Fruit fly (Drosophila melanogaster) whole organism, embryonic: Measurements from ENCODE around the gene Lipt2.

ENCODE experiments used
- ATbp ChIP-seq: fragments of 200-800 bp; sonication (Bioruptor generic); optimal IDR thresholded peaks from 2 replicates; lab custom pipeline; 2017; ENCODE audit warnings: missing biosample characterization, mild to moderate bottlenecking, missing genetic modification characterization, missing genetic modification reagents
- Ada2b ChIP-seq: fragments of 200-800 bp; sonication (Bioruptor generic); IDR thresholded peaks from 2 replicates; pipeline ENCODE4 v1.3.6; 2022; ENCODE audit warnings: missing biosample characterization, missing genetic modification characterization
- Awh ChIP-seq: fragments of 200-800 bp; sonication (Bioruptor generic); IDR thresholded peaks from 2 replicates; pipeline ENCODE4, ENCODE4 v1.3.6; 2022; ENCODE audit warnings: missing biosample characterization, missing genetic modification characterization
- B-H2 ChIP-seq: fragments of 200-800 bp; sonication (Bioruptor generic); optimal IDR thresholded peaks from 2 replicates; lab custom pipeline; 2018; ENCODE audit warnings: missing biosample characterization, mild to moderate bottlenecking, missing genetic modification characterization
- CG1024 ChIP-seq: fragments of 200-800 bp; sonication (Bioruptor generic); IDR thresholded peaks from 2 replicates; pipeline ENCODE4 v1.3.6; 2022; ENCODE audit warnings: missing biosample characterization, missing genetic modification characterization
- CG14667 ChIP-seq: fragments of 200-800 bp; sonication (Bioruptor generic); IDR thresholded peaks from 2 replicates; pipeline ENCODE4 v1.3.6; 2022; ENCODE audit warnings: missing biosample characterization, missing genetic modification characterization
- CG14965 ChIP-seq: fragments of 200-800 bp; sonication (Bioruptor generic); optimal IDR thresholded peaks from 2 replicates; lab custom pipeline; 2016; ENCODE audit warnings: missing biosample characterization, missing genetic modification characterization, borderline replicate concordance
- CG1529 ChIP-seq: fragments of 200-800 bp; sonication (Bioruptor generic); optimal IDR thresholded peaks from 3 replicates; lab custom pipeline; 2018; ENCODE audit warnings: missing biosample characterization, missing genetic modification characterization
- CG34224 ChIP-seq: fragments of 200-800 bp; sonication (Bioruptor generic); IDR thresholded peaks from 3 replicates; pipeline ENCODE4 v1.3.6; 2022; ENCODE audit warnings: missing biosample characterization, missing genetic modification characterization; ENCODE audit not compliant: partially characterized antibody
- CG4730 ChIP-seq: fragments of 200-800 bp; sonication (Bioruptor generic); IDR thresholded peaks from 2 replicates; pipeline ENCODE4 v1.3.6; 2022; ENCODE audit warnings: missing biosample characterization, missing genetic modification characterization
- CG4820 ChIP-seq: fragments of 200-800 bp; sonication (Bioruptor generic); optimal IDR thresholded peaks from 3 replicates; lab custom pipeline; 2016; ENCODE audit warnings: missing biosample characterization, missing genetic modification characterization
- CG7372 ChIP-seq: fragments of 200-800 bp; sonication (Bioruptor generic); IDR thresholded peaks from 2 replicates; pipeline ENCODE4 v1.3.6; 2022; ENCODE audit warnings: missing biosample characterization, missing genetic modification characterization
- CG8388 ChIP-seq: fragments of 200-800 bp; sonication (Bioruptor generic); optimal IDR thresholded peaks from 2 replicates; lab custom pipeline; 2019; ENCODE audit warnings: missing biosample characterization, mild to moderate bottlenecking, missing genetic modification characterization, moderate library complexity
- CG8478 ChIP-seq: fragments of >200 bp; optimal IDR thresholded peaks from 2 replicates; lab custom pipeline; 2018
- Dll ChIP-seq: fragments of 200-800 bp; sonication (Bioruptor generic); IDR thresholded peaks from 4 replicates; pipeline ENCODE4 v1.3.6; 2022; ENCODE audit warnings: missing biosample characterization, missing genetic modification characterization; ENCODE audit not compliant: partially characterized antibody
- Ets65A ChIP-seq: fragments of 200-800 bp; sonication (Bioruptor generic); peaks from one replicate; lab custom pipeline; 2016; ENCODE audit warnings: missing biosample characterization, missing genetic modification characterization
- Hand ChIP-seq: fragments of 200-800 bp; sonication (Bioruptor generic); optimal IDR thresholded peaks from 2 replicates; lab custom pipeline; 2017; ENCODE audit warnings: mild to moderate bottlenecking, missing biosample characterization, missing genetic modification reagents, missing genetic modification characterization
- Mad ChIP-seq: fragments of 200-800 bp; sonication (Bioruptor generic); optimal IDR thresholded peaks from 2 replicates; lab custom pipeline; 2016; ENCODE audit warnings: missing biosample characterization, missing genetic modification characterization
- Max ChIP-seq: fragments of 200-800 bp; sonication (Bioruptor generic); optimal IDR thresholded peaks from 2 replicates; lab custom pipeline; 2016; ENCODE audit warnings: missing biosample characterization, mild to moderate bottlenecking, missing genetic modification characterization
- NFAT ChIP-seq: fragments of 200-800 bp; sonication (Bioruptor generic); IDR thresholded peaks from 2 replicates; pipeline ENCODE4 v1.3.6; 2022; ENCODE audit warnings: missing biosample characterization, missing genetic modification characterization
- Neu2 ChIP-seq: fragments of 200-800 bp; sonication (Bioruptor generic); optimal IDR thresholded peaks from 3 replicates; lab custom pipeline; 2016; ENCODE audit warnings: missing biosample characterization, missing genetic modification characterization, borderline replicate concordance
- Side ChIP-seq: fragments of 200-800 bp; sonication (Bioruptor generic); optimal IDR thresholded peaks from 2 replicates; lab custom pipeline; 2016; ENCODE audit warnings: missing biosample characterization, missing genetic modification characterization
- Sin3A ChIP-seq: fragments of >200 bp; optimal IDR thresholded peaks from 2 replicates; lab custom pipeline; 2018
- Sry-β ChIP-seq: fragments of 200-800 bp; sonication (Bioruptor generic); optimal IDR thresholded peaks from 2 replicates; lab custom pipeline; 2018; ENCODE audit warnings: missing biosample characterization, mild to moderate bottlenecking, missing genetic modification characterization, moderate library complexity
- TFAM ChIP-seq: fragments of 200-800 bp; sonication (Bioruptor generic); optimal IDR thresholded peaks from 2 replicates; lab custom pipeline; 2017; ENCODE audit warnings: missing biosample characterization, missing genetic modification characterization, inconsistent platforms
- amos ChIP-seq: fragments of 200-800 bp; sonication (Bioruptor generic); IDR thresholded peaks from 2 replicates; pipeline ENCODE4 v1.3.6; 2022; ENCODE audit warnings: missing biosample characterization, missing genetic modification characterization; ENCODE audit not compliant: partially characterized antibody
- ara ChIP-seq: fragments of 200-800 bp; sonication (Bioruptor generic); IDR thresholded peaks from 2 replicates; pipeline ENCODE4 v1.3.6; 2022; ENCODE audit warnings: missing biosample characterization, missing genetic modification characterization
- br ChIP-seq: fragments of >200 bp; optimal IDR thresholded peaks from 2 replicates; lab custom pipeline; 2017
- cg ChIP-seq: fragments of 200-800 bp; sonication (Bioruptor generic); optimal IDR thresholded peaks from 3 replicates; lab custom pipeline; 2019; ENCODE audit warnings: missing biosample characterization, mild to moderate bottlenecking, missing genetic modification characterization, moderate library complexity
- ci ChIP-seq: fragments of 200-800 bp; sonication (Bioruptor generic); IDR thresholded peaks from 3 replicates; pipeline ENCODE4 v1.3.6; 2022; ENCODE audit warnings: missing biosample characterization, missing genetic modification characterization
- dati ChIP-seq: fragments of 200-800 bp; sonication (Bioruptor generic); IDR thresholded peaks from 2 replicates; pipeline ENCODE4 v1.3.6; 2022; ENCODE audit warnings: missing biosample characterization, missing genetic modification characterization
- fd64A ChIP-seq: fragments of 200-800 bp; sonication (Bioruptor generic); optimal IDR thresholded peaks from 3 replicates; lab custom pipeline; 2018; ENCODE audit warnings: missing biosample characterization, mild to moderate bottlenecking, missing genetic modification characterization
- gfzf ChIP-seq: fragments of 200-800 bp; sonication (Bioruptor generic); optimal IDR thresholded peaks from 2 replicates; lab custom pipeline; 2016; ENCODE audit warnings: missing biosample characterization, mild to moderate bottlenecking, missing genetic modification characterization, moderate library complexity
- grn ChIP-seq: fragments of 200-800 bp; sonication (Bioruptor generic); optimal IDR thresholded peaks from 3 replicates; lab custom pipeline; 2017; ENCODE audit warnings: missing biosample characterization, missing genetic modification characterization
- ind ChIP-seq: fragments of 200-800 bp; sonication (Bioruptor generic); optimal IDR thresholded peaks from 3 replicates; lab custom pipeline; 2016; ENCODE audit warnings: missing biosample characterization, missing genetic modification characterization
- inv ChIP-seq: fragments of 200-800 bp; sonication (Bioruptor generic); IDR thresholded peaks from 2 replicates; pipeline ENCODE4 v1.3.6; 2022; ENCODE audit warnings: missing biosample characterization, missing genetic modification characterization; ENCODE audit not compliant: partially characterized antibody
- klu ChIP-seq: fragments of 200-800 bp; sonication (Bioruptor generic); IDR thresholded peaks from 2 replicates; pipeline ENCODE4 v1.3.6; 2022; ENCODE audit warnings: missing biosample characterization, missing genetic modification characterization
- mld ChIP-seq: fragments of 200-800 bp; sonication (Bioruptor generic); IDR thresholded peaks from 3 replicates; pipeline ENCODE4 v1.3.6; 2022; ENCODE audit warnings: missing biosample characterization, missing genetic modification characterization; ENCODE audit not compliant: partially characterized antibody
- odd ChIP-seq: fragments of 200-800 bp; sonication (Bioruptor generic); optimal IDR thresholded peaks from 2 replicates; lab custom pipeline; 2017; ENCODE audit warnings: missing biosample characterization, mild to moderate bottlenecking, missing genetic modification characterization
- pfk ChIP-seq: fragments of 200-800 bp; sonication (Bioruptor generic); optimal IDR thresholded peaks from 2 replicates; lab custom pipeline; 2018; ENCODE audit warnings: missing biosample characterization, mild to moderate bottlenecking, missing genetic modification characterization, moderate library complexity
- prd ChIP-seq, 3 experiments: fragments of >200 bp in 2 of 3; fragments of 200-800 bp in 1 of 3; sonication (Bioruptor generic) in 1 of 3; optimal IDR thresholded peaks in 2 of 3; IDR thresholded peaks in 1 of 3; 2 replicates in 2 of 3; 3 replicates in 1 of 3; pipeline versions ENCODE4 v1.3.6 to Lab custom; 2017 to 2022; ENCODE audit warnings: missing biosample characterization in 1 of 3, missing genetic modification characterization in 1 of 3
- sd ChIP-seq: fragments of 200-800 bp; sonication (Bioruptor generic); optimal IDR thresholded peaks from 3 replicates; lab custom pipeline; 2018; ENCODE audit warnings: missing biosample characterization, mild to moderate bottlenecking, missing genetic modification characterization, moderate library complexity
- slbo ChIP-seq: fragments of 200-800 bp; sonication (Bioruptor generic); IDR thresholded peaks from 2 replicates; pipeline ENCODE4 v1.3.6; 2022; ENCODE audit warnings: missing biosample characterization, missing genetic modification characterization
- sqz ChIP-seq: fragments of 200-800 bp; sonication (Bioruptor generic); optimal IDR thresholded peaks from 3 replicates; lab custom pipeline; 2018; ENCODE audit warnings: missing biosample characterization, mild to moderate bottlenecking, missing genetic modification characterization
- tap ChIP-seq: fragments of 200-800 bp; optimal IDR thresholded peaks from 3 replicates; lab custom pipeline; 2019; ENCODE audit warnings: missing biosample characterization, mild to moderate bottlenecking, missing genetic modification characterization, moderate library complexity
- tx ChIP-seq: fragments of 200-800 bp; sonication (Bioruptor generic); optimal IDR thresholded peaks from 2 replicates; lab custom pipeline; 2016; ENCODE audit warnings: missing biosample characterization, missing genetic modification characterization
- unc-4 ChIP-seq: fragments of 200-800 bp; sonication (Bioruptor generic); IDR thresholded peaks from 2 replicates; pipeline ENCODE4 v1.3.6; 2022; ENCODE audit warnings: missing biosample characterization, missing genetic modification characterization; ENCODE audit not compliant: partially characterized antibody
- zf30C ChIP-seq: fragments of 200-800 bp; sonication (Bioruptor generic); optimal IDR thresholded peaks from 3 replicates; lab custom pipeline; 2018; ENCODE audit warnings: missing biosample characterization, mild to moderate bottlenecking, missing genetic modification characterization

Lipt2 gene

DNA sequence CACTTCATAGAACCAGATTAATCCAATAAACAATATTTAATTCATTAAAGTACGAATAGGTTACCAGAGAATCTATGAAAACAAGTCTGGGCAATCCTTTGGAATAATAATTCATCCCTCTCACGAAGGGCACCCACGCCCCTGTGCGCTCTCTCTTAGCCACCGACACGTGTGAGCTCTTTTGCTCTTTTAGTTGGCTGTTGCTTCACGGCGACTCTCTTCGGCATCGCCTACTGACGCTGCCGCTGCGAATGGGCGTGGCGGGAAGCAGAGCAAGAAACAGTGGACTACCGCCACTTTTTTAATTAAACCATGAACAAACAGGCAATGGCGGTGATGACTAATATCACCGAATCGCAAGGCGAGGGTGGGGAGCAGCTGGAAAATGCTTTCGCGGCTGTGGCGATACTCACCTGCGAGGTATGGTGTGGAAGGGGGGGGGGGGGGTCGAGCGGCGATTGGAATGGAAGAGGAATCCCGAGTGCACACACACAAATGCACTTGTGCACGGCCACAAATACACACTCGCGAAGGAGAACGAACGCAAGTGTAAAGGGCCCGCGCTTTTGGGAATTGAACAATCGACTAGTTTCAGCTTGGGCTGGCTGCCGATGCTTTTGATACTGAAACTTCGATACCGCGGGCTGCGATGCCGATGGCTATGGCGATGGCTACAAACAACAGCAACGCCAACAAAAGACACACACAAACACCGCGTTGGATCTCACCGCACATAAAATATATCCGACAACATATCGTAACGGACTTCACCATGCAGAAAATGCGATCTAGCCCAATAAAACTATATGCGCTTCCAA is 41.3 kb upstream of the Lipt2 start (continued):
- TF ChIP-seq dati (GFP tag; lab: Robert Waterston, UW) = peak; percentile 81
- TF ChIP-seq ara (GFP tag; lab: Robert Waterston, UW) = peak; percentile 77
- no peak for TF ChIP-seq br (lab: Kevin White, UChicago)
- TF ChIP-seq pfk (GFP tag; lab: Kevin White, UChicago) = no peak
- peak; percentile 86 for TF ChIP-seq Side
- no peak for TF ChIP-seq prd (optimal IDR thresholded peaks at IDR 0.05; lab: Kevin White, UChicago)
- peak; percentile 89 for TF ChIP-seq prd (GFP tag; IDR thresholded peaks at IDR 0.05; lab: Robert Waterston, UW)
- peak; percentile 89 for TF ChIP-seq cg (GFP tag; lab: Kevin White, UChicago)
- peak; percentile 80 for TF ChIP-seq CG1529 (GFP tag; lab: Kevin White, UChicago)
- TF ChIP-seq tap = peak; percentile 83
- peak; percentile 39; the same call in 1 of the 2 replicates for TF ChIP-seq amos (GFP tag; lab: Robert Waterston, UW)
- TF ChIP-seq ind (GFP tag; lab: Kevin White, UChicago) = peak; percentile 89
- peak; percentile 25 for TF ChIP-seq grn (GFP tag; lab: Kevin White, UChicago)
- TF ChIP-seq odd (GFP tag; lab: Kevin White, UChicago) = peak; percentile 82
- TF ChIP-seq Neu2 = peak; percentile 11
- 0 out of 2 replicates have a peak, but pooled peaks have one; percentile 17 for TF ChIP-seq inv (GFP tag; lab: Robert Waterston, UW)
- TF ChIP-seq zf30C (GFP tag; lab: Kevin White, UChicago) = no peak
- peak; percentile 82; the same call in 1 of the 2 replicates for TF ChIP-seq CG1024 (GFP tag; lab: Robert Waterston, UW)
- peak; percentile 84 for TF ChIP-seq CG4820
- no peak for TF ChIP-seq CG14667 (GFP tag; lab: Robert Waterston, UW)
- no peak for TF ChIP-seq mld (GFP tag; lab: Robert Waterston, UW)
- peak; percentile 95 for TF ChIP-seq slbo
- 0 out of 3 replicates have a peak, but pooled peaks have one; percentile 12 for TF ChIP-seq CG34224 (GFP tag; lab: Robert Waterston, UW)
- peak; percentile 82 for TF ChIP-seq Max (GFP tag; lab: Kevin White, UChicago)
- peak; percentile 89 for TF ChIP-seq Mad (GFP tag; lab: Kevin White, UChicago)
- no peak for TF ChIP-seq CG8478 (lab: Kevin White, UChicago)
- TF ChIP-seq fd64A (GFP tag; lab: Kevin White, UChicago) = peak; percentile 46
- peak; percentile 51 for TF ChIP-seq Hand (GFP tag; lab: Kevin White, UChicago)
- no peak; the same call in 1 of the 2 replicates for TF ChIP-seq unc-4 (GFP tag; lab: Robert Waterston, UW)
- peak; percentile 90 for TF ChIP-seq NFAT (GFP tag; lab: Robert Waterston, UW)
- peak; percentile 39 for TF ChIP-seq sqz
- peak; percentile 47 for TF ChIP-seq B-H2 (GFP tag; lab: Kevin White, UChicago)
- TF ChIP-seq gfzf = peak; percentile 2
- peak; percentile 62 for TF ChIP-seq CG7372 (GFP tag; lab: Robert Waterston, UW)
- peak; percentile 84 for TF ChIP-seq CG8388
- peak; percentile 80 for TF ChIP-seq tx (GFP tag; lab: Kevin White, UChicago)
- peak; percentile 78 for TF ChIP-seq CG4730 (GFP tag; lab: Robert Waterston, UW)
- peak; percentile 90 for TF ChIP-seq Ada2b
- peak; percentile 1 for TF ChIP-seq CG14965 (GFP tag; lab: Kevin White, UChicago)
- no peak for TF ChIP-seq Sry-β
- 0 out of 2 replicates have a peak, but pooled peaks have one; percentile 39 for TF ChIP-seq klu (GFP tag; lab: Robert Waterston, UW)
- no peak for TF ChIP-seq Sin3A (lab: Kevin White, UChicago)
- peak; percentile 88 for TF ChIP-seq ATbp (GFP tag; lab: Kevin White, UChicago)
- no peak; the same call in 2 of the 4 replicates for TF ChIP-seq Dll (GFP tag; lab: Robert Waterston, UW)
- peak; percentile 78 for TF ChIP-seq sd (tag; lab: Kevin White, UChicago)
- peak; percentile 34 for TF ChIP-seq TFAM (GFP tag; lab: Kevin White, UChicago)
- TF ChIP-seq Awh = peak; percentile 92
- peak; percentile 98 for TF ChIP-seq Ets65A
- peak; percentile 97 for TF ChIP-seq ci (GFP tag; lab: Robert Waterston, UW)
